Worm (Caenorhabditis elegans): ENCODE results near the gene C35B8.3.
"Not testable (repeated sequence)": the region's sequence is repeated elsewhere in the genome, so short reads cannot be mapped to it uniquely, and the experiment has no call there.

Gene C35B8.3

DNA sequence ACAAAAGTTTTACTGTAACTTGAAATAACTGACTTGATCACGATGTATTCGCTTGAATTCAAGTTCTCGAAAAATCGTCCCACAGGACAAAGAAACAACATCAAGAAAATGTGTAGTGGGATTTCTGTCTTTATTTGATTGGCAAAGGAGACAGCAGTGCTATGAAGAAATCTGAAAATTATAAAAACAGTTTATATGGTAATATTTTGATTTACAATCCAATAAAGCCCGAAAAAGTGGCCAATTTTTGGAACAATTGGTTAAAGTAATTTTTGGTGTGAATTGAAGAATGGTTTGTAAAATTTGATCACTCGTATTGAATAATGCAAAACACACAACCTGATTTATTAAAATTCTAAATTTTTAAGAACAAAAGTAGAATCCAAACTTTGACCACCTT lies 32.9 kb upstream of the C35B8.3 start, which contains the start of gene Y81B9A.4:
Y81B9A.4 (minus strand) TSS at position 101 of the 400 bp plus-strand sequence.
- no peak for TF ChIP-seq hnd-1 (tag; optimal IDR thresholded peaks at IDR 0.05)
- TF ChIP-seq scrt-1 (GFP tag; IDR thresholded peaks at IDR 0.05), result no peak
- TF ChIP-seq hmg-4 (GFP tag; optimal IDR thresholded peaks at IDR 0.05), result no peak
- TF ChIP-seq tbx-37 (GFP tag; conservative IDR thresholded peaks at IDR 0.05), result no peak
- no peak for TF ChIP-seq flt-1 (GFP tag; IDR thresholded peaks at IDR 0.05)
- TF ChIP-seq ceh-36 (tag; optimal IDR thresholded peaks at IDR 0.05), result no peak
- TF ChIP-seq sea-1 (GFP tag; conservative IDR thresholded peaks at IDR 0.05), result no peak
- no peak for TF ChIP-seq F13C5.2 (tag; optimal IDR thresholded peaks at IDR 0.05)
- TF ChIP-seq ets-7 (tag; optimal IDR thresholded peaks at IDR 0.05), result no peak
- TF ChIP-seq pes-1 (GFP tag; IDR thresholded peaks at IDR 0.05), result no peak
- TF ChIP-seq tbx-11 (GFP tag; IDR thresholded peaks at IDR 0.05), result no peak

DNA sequence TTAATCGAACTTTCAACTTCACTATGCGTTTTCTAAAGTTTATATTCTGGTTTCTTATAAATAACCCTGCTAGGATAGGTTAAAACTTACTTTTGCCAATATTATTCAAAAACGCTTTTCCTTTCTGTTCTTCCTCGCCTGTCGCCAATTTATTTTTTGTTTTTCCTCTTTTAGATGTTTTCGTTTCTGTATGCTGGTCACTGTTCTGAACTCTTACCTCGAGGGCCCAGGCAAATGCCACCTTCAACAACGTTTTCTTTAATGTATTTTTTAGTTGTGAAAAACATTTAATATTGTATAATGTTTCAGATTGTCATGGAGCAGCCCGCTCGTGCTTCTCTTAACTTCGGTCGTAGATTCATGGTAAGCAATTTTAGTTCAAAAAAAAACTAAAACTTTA lies 31.6 kb upstream of the C35B8.3 start, which contains the start of gene Y81B9A.3:
Y81B9A.3 (plus strand) TSS at position 301 of the 400 bp plus-strand sequence.
- no peak for TF ChIP-seq B0310.2 (tag; optimal IDR thresholded peaks at IDR 0.05)
- no peak for TF ChIP-seq scrt-1 (GFP tag; IDR thresholded peaks at IDR 0.05)
- no peak for TF ChIP-seq ceh-13 (GFP tag; optimal IDR thresholded peaks at IDR 0.05)
- no peak for TF ChIP-seq ets-7 (tag; optimal IDR thresholded peaks at IDR 0.05)
- no peak for TF ChIP-seq ama-1 (optimal IDR thresholded peaks at IDR 0.05)
- TF ChIP-seq tbx-11 (GFP tag; IDR thresholded peaks at IDR 0.05), result no peak
- no peak for TF ChIP-seq tbx-37 (GFP tag; conservative IDR thresholded peaks at IDR 0.05)

DNA sequence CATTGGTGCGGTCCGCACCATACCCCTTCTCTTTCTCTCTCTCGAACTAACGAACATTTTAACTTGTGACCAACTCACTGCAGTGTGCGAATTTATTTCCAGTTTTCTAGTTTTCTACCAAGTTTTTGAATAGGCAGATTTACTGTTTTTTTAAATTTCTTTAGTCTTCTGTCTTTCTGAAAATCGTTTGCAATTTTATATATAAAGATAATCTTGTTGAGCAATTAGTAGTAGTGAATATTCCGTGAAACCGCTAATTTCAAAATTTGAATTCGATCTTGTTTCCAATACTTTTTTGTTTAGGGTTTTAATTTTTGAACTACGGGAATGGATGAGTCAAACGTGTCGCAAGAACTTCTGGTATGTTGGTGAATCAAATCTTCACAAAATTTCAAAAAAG lies 29.9 kb upstream of the C35B8.3 start, which contains the start of gene Y81B9A.2:
Y81B9A.2 (plus strand) TSS at position 301 of the 400 bp plus-strand sequence.
- TF ChIP-seq tbx-11 (GFP tag; IDR thresholded peaks at IDR 0.05) (no peak), scrt-1 (GFP tag; IDR thresholded peaks at IDR 0.05) (no peak), ets-7 (tag; optimal IDR thresholded peaks at IDR 0.05) (no peak), ceh-36 (tag; optimal IDR thresholded peaks at IDR 0.05) (no peak), sea-1 (GFP tag; conservative IDR thresholded peaks at IDR 0.05) (no peak), B0310.2 (tag; optimal IDR thresholded peaks at IDR 0.05) (no peak), hnd-1 (tag; optimal IDR thresholded peaks at IDR 0.05) (no peak), hmg-4 (GFP tag; optimal IDR thresholded peaks at IDR 0.05) (no peak), ama-1 (optimal IDR thresholded peaks at IDR 0.05) (no peak), tra-4 (tag; optimal IDR thresholded peaks at IDR 0.05) (no peak), aly-1 (tag; optimal IDR thresholded peaks at IDR 0.05) (no peak), flt-1 (GFP tag; IDR thresholded peaks at IDR 0.05) (no peak), ceh-13 (GFP tag; optimal IDR thresholded peaks at IDR 0.05) (no peak), tbx-37 (GFP tag; conservative IDR thresholded peaks at IDR 0.05) (no peak), hmbx-1 (tag; optimal IDR thresholded peaks at IDR 0.05) (no peak), pes-1 (GFP tag; IDR thresholded peaks at IDR 0.05) (no peak)

DNA sequence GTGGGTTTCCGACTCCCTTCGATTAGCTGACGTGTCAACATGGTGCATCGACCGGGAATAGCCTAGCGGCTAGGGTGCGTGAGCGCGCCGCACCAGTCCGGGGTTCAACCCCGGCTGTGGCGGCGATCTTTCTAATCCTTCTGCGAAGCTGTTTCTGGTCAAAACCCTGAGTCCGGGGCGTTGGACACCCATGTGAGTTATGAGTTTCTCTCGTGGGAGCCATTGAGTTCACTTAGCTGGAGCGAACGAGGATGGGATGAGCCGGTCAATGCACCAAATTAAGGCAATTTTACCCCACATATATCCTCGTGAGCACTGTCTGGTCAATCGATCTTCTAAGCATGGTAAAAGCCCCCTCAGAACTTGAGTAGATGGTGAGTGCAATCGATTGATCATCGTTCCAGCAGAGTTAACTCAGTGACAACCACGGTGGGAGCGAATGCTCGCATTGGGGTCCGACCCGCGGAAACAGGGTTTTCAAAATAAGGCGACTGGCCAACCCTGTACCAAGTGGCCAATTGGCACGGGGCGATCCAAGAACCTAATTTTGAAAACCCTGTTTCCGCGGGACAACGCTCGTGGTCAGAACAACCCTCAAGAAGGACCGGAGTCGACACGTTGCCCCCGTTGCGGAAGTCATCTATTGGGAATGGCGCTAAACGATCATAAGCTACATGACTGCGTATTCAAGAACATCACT lies 21.8 kb upstream of the C35B8.3 start, which contains the start of gene Y81B9A.1:
Y81B9A.1 (plus strand) TSS at position 650 of the 700 bp plus-strand sequence.
- TF ChIP-seq flt-1 (GFP tag; IDR thresholded peaks at IDR 0.05) (peak; percentile 26; the same call in 1 of the 2 replicates), hmg-4 (GFP tag; optimal IDR thresholded peaks at IDR 0.05) (no peak), hmbx-1 (tag; optimal IDR thresholded peaks at IDR 0.05) (no peak)

DNA sequence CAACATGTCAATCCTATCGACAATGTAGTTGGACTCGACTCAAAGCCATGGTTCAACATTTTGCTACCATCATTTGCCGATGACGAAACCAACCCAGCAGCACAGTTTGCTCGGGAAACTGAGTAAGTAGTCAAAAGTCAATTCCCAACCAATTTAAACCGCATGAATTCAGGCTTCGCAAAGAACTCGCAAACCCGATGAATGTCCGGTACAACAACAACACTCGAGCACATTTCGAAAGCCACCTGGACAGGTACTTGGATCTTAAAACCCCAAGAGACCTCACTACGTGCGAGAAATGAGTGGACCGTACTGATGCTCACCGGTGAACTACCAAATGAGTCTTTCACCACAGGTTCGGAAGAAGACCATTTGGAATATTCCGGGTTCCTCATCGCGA lies 19.6 kb upstream of the C35B8.3 start:
- no peak for TF ChIP-seq tbx-37 (GFP tag; conservative IDR thresholded peaks at IDR 0.05)
- TF ChIP-seq tra-4 (tag; optimal IDR thresholded peaks at IDR 0.05), result no peak
- no peak for TF ChIP-seq ceh-36 (tag; optimal IDR thresholded peaks at IDR 0.05)
- TF ChIP-seq scrt-1 (GFP tag; IDR thresholded peaks at IDR 0.05), result no peak
- no peak for TF ChIP-seq ets-7 (tag; optimal IDR thresholded peaks at IDR 0.05)
- no peak for TF ChIP-seq B0310.2 (tag; optimal IDR thresholded peaks at IDR 0.05)
- TF ChIP-seq sea-1 (GFP tag; conservative IDR thresholded peaks at IDR 0.05), result no peak
- no peak for TF ChIP-seq tbx-11 (GFP tag; IDR thresholded peaks at IDR 0.05)

DNA sequence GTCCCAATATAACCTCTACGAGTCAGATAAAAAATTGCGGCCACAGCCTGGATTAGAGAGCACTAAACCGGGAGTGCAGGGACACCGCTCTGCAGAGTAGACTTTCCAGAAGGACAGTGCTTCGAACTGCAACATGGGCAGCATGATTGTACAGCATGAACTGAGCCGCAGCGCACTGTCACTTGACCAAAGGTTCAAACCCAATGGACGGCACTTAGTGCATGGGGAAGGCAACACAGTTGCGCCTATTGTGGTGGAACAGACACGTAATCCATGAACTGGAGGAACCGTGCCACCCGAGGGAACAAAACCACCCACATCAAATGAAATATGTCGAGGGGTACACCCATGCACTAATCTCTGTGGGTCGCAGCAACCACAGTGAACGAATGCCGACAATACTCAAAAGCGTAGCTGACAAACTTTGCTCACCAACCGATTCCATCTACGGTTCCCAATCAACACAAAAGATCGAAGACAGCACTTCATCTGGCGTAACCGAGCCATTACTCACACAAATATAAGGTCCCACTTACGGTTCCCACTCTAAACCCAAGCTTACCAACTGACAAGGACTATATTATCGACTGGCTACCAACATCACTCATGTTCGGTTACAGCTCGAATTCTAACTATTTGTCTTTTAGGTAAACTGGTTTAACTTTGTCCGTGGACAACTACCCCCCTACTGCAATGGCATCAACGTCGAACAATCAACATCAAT lies 18.2 kb upstream of the C35B8.3 start:
- TF ChIP-seq ceh-13 (GFP tag; optimal IDR thresholded peaks at IDR 0.05) (no peak), sea-1 (GFP tag; conservative IDR thresholded peaks at IDR 0.05) (no peak), hmbx-1 (tag; optimal IDR thresholded peaks at IDR 0.05) (no peak), ama-1 (optimal IDR thresholded peaks at IDR 0.05) (no peak), pes-1 (GFP tag; IDR thresholded peaks at IDR 0.05) (no peak), ceh-36 (tag; optimal IDR thresholded peaks at IDR 0.05) (no peak), tra-4 (tag; optimal IDR thresholded peaks at IDR 0.05) (no peak), F13C5.2 (tag; optimal IDR thresholded peaks at IDR 0.05) (no peak), flt-1 (GFP tag; IDR thresholded peaks at IDR 0.05) (no peak), scrt-1 (GFP tag; IDR thresholded peaks at IDR 0.05) (no peak), aly-1 (tag; optimal IDR thresholded peaks at IDR 0.05) (no peak), hnd-1 (tag; optimal IDR thresholded peaks at IDR 0.05) (no peak), B0310.2 (tag; optimal IDR thresholded peaks at IDR 0.05) (no peak), ets-7 (tag; optimal IDR thresholded peaks at IDR 0.05) (no peak), hmg-4 (GFP tag; optimal IDR thresholded peaks at IDR 0.05) (no peak), tbx-37 (GFP tag; conservative IDR thresholded peaks at IDR 0.05) (no peak)

DNA sequence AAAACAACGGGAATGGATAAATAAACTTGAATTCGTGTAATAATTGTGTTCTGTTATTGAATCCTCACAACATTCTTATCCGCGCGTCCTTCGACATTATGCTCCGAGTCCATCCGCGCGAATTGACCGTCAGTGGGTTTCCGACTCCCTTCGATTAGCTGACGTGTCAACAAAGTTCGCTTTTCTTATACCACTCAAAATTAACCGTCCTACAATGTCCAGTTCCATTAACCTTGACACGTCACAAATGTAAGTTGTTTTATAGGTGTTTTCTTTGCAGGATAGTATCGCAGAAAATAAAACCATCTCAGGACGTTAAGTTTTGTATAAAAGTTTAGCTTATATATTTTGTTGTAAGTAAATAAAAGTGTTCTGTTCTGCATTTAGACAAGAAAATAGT lies 10.3 kb upstream of the C35B8.3 start, which contains the start of gene crb-3:
crb-3 (plus strand) TSS at position 301 of the 400 bp plus-strand sequence.
- not testable (repeated sequence) for TF ChIP-seq B0310.2 (tag; optimal IDR thresholded peaks at IDR 0.05); ceh-13 (GFP tag; optimal IDR thresholded peaks at IDR 0.05); tra-4 (tag; optimal IDR thresholded peaks at IDR 0.05)
